Fruit fly (Drosophila melanogaster): ENCODE results near the gene CG31715.
A peak's percentile ranks its signal among the peaks of the same experiment; 100 is the strongest.

CG31715 gene

dm6 chr2L:10362408-10363067 lies 21.1 kb downstream of the CG31715 start, which contains the start of the genes Cand1 and pim (continued):
- peak; percentile 43 for TF ChIP-seq CG13424 (tag; optimal IDR thresholded peaks at IDR 0.05)
- TF ChIP-seq nmo (GFP tag; optimal IDR thresholded peaks at IDR 0.05): peak; percentile 73
- peak; percentile 46; the same call in 1 of the 2 replicates for TF ChIP-seq hbn (GFP tag; IDR thresholded peaks at IDR 0.05; ENCODE audit: partially characterized antibody)
- no peak for TF ChIP-seq Mes4 (GFP tag; optimal IDR thresholded peaks at IDR 0.05)
- peak; percentile 81 for TF ChIP-seq Sry-δ (GFP tag; optimal IDR thresholded peaks at IDR 0.05)
- TF ChIP-seq fu2 (GFP tag; optimal IDR thresholded peaks at IDR 0.05): no peak
- peak; percentile 59 for TF ChIP-seq CG12391 (tag; optimal IDR thresholded peaks at IDR 0.05)
- TF ChIP-seq tna (GFP tag; IDR thresholded peaks at IDR 0.05; ENCODE audit: partially characterized antibody): no peak
- TF ChIP-seq CG9797 (GFP tag; optimal IDR thresholded peaks at IDR 0.05): peak; percentile 59
- TF ChIP-seq schlank (tag; optimal IDR thresholded peaks at IDR 0.05): no peak
- TF ChIP-seq CG14710 (tag; optimal IDR thresholded peaks at IDR 0.05): peak; percentile 77
- peak; percentile 50 for TF ChIP-seq sd (tag; optimal IDR thresholded peaks at IDR 0.05)
- no peak for TF ChIP-seq croc (GFP tag; conservative IDR thresholded peaks at IDR 0.05)
- TF ChIP-seq Oli (tag; optimal IDR thresholded peaks at IDR 0.05): no peak
- TF ChIP-seq phol (tag; optimal IDR thresholded peaks at IDR 0.05): peak; percentile 57
- TF ChIP-seq Taf1 (GFP tag; IDR thresholded peaks at IDR 0.05): no peak
- TF ChIP-seq pzg (GFP tag; optimal IDR thresholded peaks at IDR 0.05): peak; percentile 58
- TF ChIP-seq bbx (GFP tag; IDR thresholded peaks at IDR 0.05; ENCODE audit: partially characterized antibody): peak; percentile 66
- TF ChIP-seq CG15601 (tag; optimal IDR thresholded peaks at IDR 0.05): peak; percentile 62
- TF ChIP-seq dpn (GFP tag; optimal IDR thresholded peaks at IDR 0.05): peak in 1 of 2 experiments; percentile 12
- TF ChIP-seq CG10267 (tag; optimal IDR thresholded peaks at IDR 0.05): peak; percentile 54
- 0 out of 3 replicates have a peak, but pooled peaks have one; percentile 12 for TF ChIP-seq CG14860 (GFP tag; IDR thresholded peaks at IDR 0.05; ENCODE audit: partially characterized antibody)
- peak; percentile 36 for TF ChIP-seq dmrt11E (tag; optimal IDR thresholded peaks at IDR 0.05)
- no peak for TF ChIP-seq Sry-β (GFP tag; optimal IDR thresholded peaks at IDR 0.05)
- no peak for TF ChIP-seq Camta (GFP tag; optimal IDR thresholded peaks at IDR 0.05)
- no peak for TF ChIP-seq gsb (GFP tag; IDR thresholded peaks at IDR 0.05)
- TF ChIP-seq CG5245 (GFP tag; optimal IDR thresholded peaks at IDR 0.05): no peak
- peak; percentile 29; the same call in 1 of the 2 replicates for TF ChIP-seq ssp (GFP tag; IDR thresholded peaks at IDR 0.05)
- TF ChIP-seq MBD-R2 (GFP tag; IDR thresholded peaks at IDR 0.05): peak; percentile 28; the same call in 1 of the 2 replicates
- no peak for TF ChIP-seq CG14050 (GFP tag; IDR thresholded peaks at IDR 0.05)
- peak; percentile 36; the same call in 1 of the 3 replicates for TF ChIP-seq CG7963 (GFP tag; IDR thresholded peaks at IDR 0.05; ENCODE audit: partially characterized antibody)
- peak; percentile 38 for TF ChIP-seq CG15514 (GFP tag; optimal IDR thresholded peaks at IDR 0.05)
- no peak for TF ChIP-seq gcm2 (GFP tag; optimal IDR thresholded peaks at IDR 0.05)
- TF ChIP-seq CG12659 (GFP tag; optimal IDR thresholded peaks at IDR 0.05): peak; percentile 70
- TF ChIP-seq PHDP (tag; optimal IDR thresholded peaks at IDR 0.05): peak; percentile 8
- peak; percentile 71 for TF ChIP-seq amos (GFP tag; IDR thresholded peaks at IDR 0.05; ENCODE audit: partially characterized antibody)
- TF ChIP-seq ranshi (GFP tag; IDR thresholded peaks at IDR 0.05): no peak
- no peak for TF ChIP-seq CG11456 (GFP tag; IDR thresholded peaks at IDR 0.05)
- TF ChIP-seq NC2α (GFP tag; optimal IDR thresholded peaks at IDR 0.05): no peak
- TF ChIP-seq grau (tag; optimal IDR thresholded peaks at IDR 0.05): peak; percentile 26
- TF ChIP-seq CG34376 (GFP tag; optimal IDR thresholded peaks at IDR 0.05): no peak
- peak; percentile 25 for TF ChIP-seq CG10147 (GFP tag; optimal IDR thresholded peaks at IDR 0.05)
